Worm (Caenorhabditis elegans) whole organism, L1 larva: ENCODE measurements around the gene C44B7.7.

Experiments
- F16B12.6 ChIP-seq: fragments of 150-350 bp; optimal IDR thresholded peaks from 2 replicates; lab custom pipeline; 2014; ENCODE audit warnings: missing biosample characterization, missing genetic modification characterization
- ama-1 ChIP-seq: fragments of 150-350 bp; optimal IDR thresholded peaks from 2 replicates; lab custom pipeline; 2014
- blmp-1 ChIP-seq: fragments of 150-350 bp; optimal IDR thresholded peaks from 2 replicates; lab custom pipeline; 2014; ENCODE audit warnings: missing biosample characterization, missing genetic modification characterization
- ceh-63 ChIP-seq: fragments of 200-800 bp; sonication (Bioruptor generic); optimal IDR thresholded peaks from 2 replicates; lab custom pipeline; 2018; ENCODE audit warnings: mild to moderate bottlenecking, missing genetic modification characterization, missing compliant biosample characterization
- ceh-88 ChIP-seq: fragments of 200-800 bp; sonication (Bioruptor generic); IDR thresholded peaks from 2 replicates; pipeline ENCODE4 v1.3.6; 2022; ENCODE audit warnings: missing genetic modification characterization, missing compliant biosample characterization
- efl-1 ChIP-seq, 4 experiments: fragments of 150-350 bp; optimal IDR thresholded peaks in 3 of 4; peaks in 1 of 4; 1 replicate in 1 of 4; 2 replicates in 3 of 4; lab custom pipeline; 2014; ENCODE audit warnings: missing biosample characterization in 2 of 4, missing genetic modification characterization in 2 of 4, missing genetic modification reagents in 2 of 4
- egl-13 ChIP-seq: sonication (generic microtip); optimal IDR thresholded peaks from 2 replicates; lab custom pipeline; 2016; ENCODE audit warnings: missing genotype, missing genetic modification reagents, missing genetic modification characterization, missing compliant biosample characterization
- elt-3 ChIP-seq, 6 experiments: fragments of 150-350 bp in 1 of 6; sonication (generic microtip); optimal IDR thresholded peaks; 2 replicates each; lab custom pipeline; 2017 to 2018; ENCODE audit warnings: missing biosample characterization in 6 of 6, missing genetic modification characterization in 6 of 6, inconsistent platforms in 1 of 6
- fkh-10 ChIP-seq: sonication (generic microtip); optimal IDR thresholded peaks from 2 replicates; lab custom pipeline; 2017; ENCODE audit warnings: missing biosample characterization, missing genetic modification reagents, missing genetic modification characterization
- fkh-8 ChIP-seq: sonication (generic microtip); optimal IDR thresholded peaks from 2 replicates; lab custom pipeline; 2016; ENCODE audit warnings: mild to moderate bottlenecking, missing genetic modification characterization, missing compliant biosample characterization
- hpl-2 ChIP-seq: fragments of 150-350 bp; optimal IDR thresholded peaks from 2 replicates; lab custom pipeline; 2014; ENCODE audit warnings: missing biosample characterization, missing genetic modification reagents, missing genetic modification characterization
- lin-13 ChIP-seq: fragments of 150-350 bp; optimal IDR thresholded peaks from 2 replicates; lab custom pipeline; 2014; ENCODE audit warnings: missing biosample characterization, missing genetic modification reagents, missing genetic modification characterization
- lin-14 ChIP-seq: fragments of 200-800 bp; sonication (Bioruptor generic); optimal IDR thresholded peaks from 2 replicates; lab custom pipeline; 2018; ENCODE audit warnings: mild to moderate bottlenecking, missing genetic modification characterization, moderate library complexity, missing compliant biosample characterization
- lin-15B ChIP-seq: fragments of 150-350 bp; sonication (generic microtip); optimal IDR thresholded peaks from 3 replicates; lab custom pipeline; 2014; ENCODE audit warnings: missing biosample characterization, missing genetic modification characterization
- lin-35 ChIP-seq, 2 experiments: fragments of 150-350 bp; optimal IDR thresholded peaks; 2 replicates each; lab custom pipeline; 2014; ENCODE audit warnings: missing biosample characterization in 2 of 2, missing genetic modification characterization in 2 of 2, missing genetic modification reagents in 2 of 2
- lin-39 ChIP-seq: fragments of 150-350 bp; optimal IDR thresholded peaks from 2 replicates; lab custom pipeline; 2014; ENCODE audit warnings: missing biosample characterization, missing genetic modification reagents, missing genetic modification characterization
- lir-3 ChIP-seq: sonication (generic microtip); optimal IDR thresholded peaks from 2 replicates; lab custom pipeline; 2016; ENCODE audit warnings: mild to moderate bottlenecking, missing genetic modification characterization, moderate library complexity, missing compliant biosample characterization; ENCODE audit not compliant: poor library complexity
- mab-9 ChIP-seq: fragments of 200-800 bp; sonication (Bioruptor generic); IDR thresholded peaks from 2 replicates; pipeline ENCODE4 v1.3.6; 2022; ENCODE audit warnings: missing genetic modification reagents, missing genetic modification characterization, missing compliant biosample characterization
- mef-2 ChIP-seq: fragments of 150-350 bp; optimal IDR thresholded peaks from 2 replicates; lab custom pipeline; 2014; ENCODE audit warnings: missing biosample characterization, missing genetic modification characterization
- mep-1 ChIP-seq: fragments of 150-350 bp; optimal IDR thresholded peaks from 2 replicates; lab custom pipeline; 2014; ENCODE audit warnings: missing biosample characterization, missing genetic modification characterization
- nhr-19 ChIP-seq: fragments of 200-800 bp; sonication (Bioruptor generic); conservative IDR thresholded peaks from 2 replicates; pipeline ENCODE4 v1.3.6; 2022; ENCODE audit warnings: missing genetic modification characterization, missing compliant biosample characterization
- nhr-20 ChIP-seq: sonication (generic microtip); optimal IDR thresholded peaks from 2 replicates; lab custom pipeline; 2016; ENCODE audit warnings: mild to moderate bottlenecking, missing genetic modification characterization, missing compliant biosample characterization
- nhr-237 ChIP-seq: fragments of 150-350 bp; optimal IDR thresholded peaks from 2 replicates; lab custom pipeline; 2014; ENCODE audit warnings: missing biosample characterization, missing genetic modification characterization
- nhr-47 ChIP-seq: sonication (generic microtip); optimal IDR thresholded peaks from 2 replicates; lab custom pipeline; 2016; ENCODE audit warnings: mild to moderate bottlenecking, missing genetic modification characterization, moderate library complexity, missing compliant biosample characterization
- nhr-71 ChIP-seq: sonication (generic microtip); optimal IDR thresholded peaks from 2 replicates; lab custom pipeline; 2016; ENCODE audit warnings: mild to moderate bottlenecking, missing genetic modification characterization, moderate library complexity, missing compliant biosample characterization
- nhr-76 ChIP-seq: sonication (generic microtip); optimal IDR thresholded peaks from 2 replicates; lab custom pipeline; 2017; ENCODE audit warnings: missing biosample characterization, missing genetic modification characterization
- nhr-85 ChIP-seq: sonication (generic microtip); peaks from one replicate; lab custom pipeline; 2016; ENCODE audit warnings: missing genetic modification characterization, inconsistent platforms, missing compliant biosample characterization
- pag-3 ChIP-seq: sonication (generic microtip); optimal IDR thresholded peaks from 2 replicates; lab custom pipeline; 2017; ENCODE audit warnings: missing genetic modification characterization, mild to moderate bottlenecking, missing compliant biosample characterization, antibody characterized with exemption, borderline replicate concordance; ENCODE audit not compliant: insufficient read depth
- pqm-1 ChIP-seq: sonication (generic microtip); optimal IDR thresholded peaks from 3 replicates; lab custom pipeline; 2017; ENCODE audit warnings: missing biosample characterization, missing genetic modification characterization
- rnt-1 ChIP-seq: sonication (generic microtip); optimal IDR thresholded peaks from 2 replicates; lab custom pipeline; 2016; ENCODE audit warnings: mild to moderate bottlenecking, missing genetic modification characterization, moderate library complexity, missing compliant biosample characterization
- skn-1 ChIP-seq: fragments of 150-350 bp; optimal IDR thresholded peaks from 2 replicates; lab custom pipeline; 2014; ENCODE audit warnings: missing biosample characterization, missing genetic modification characterization
- snpc-4 ChIP-seq: fragments of 150-350 bp; optimal IDR thresholded peaks from 2 replicates; lab custom pipeline; 2014; ENCODE audit warnings: missing biosample characterization, missing genetic modification characterization
- snu-23 ChIP-seq: sonication (generic microtip); optimal IDR thresholded peaks from 2 replicates; lab custom pipeline; 2016; ENCODE audit warnings: missing genetic modification characterization, missing compliant biosample characterization
- sox-4 ChIP-seq: sonication (generic microtip); optimal IDR thresholded peaks from 2 replicates; lab custom pipeline; 2016; ENCODE audit warnings: missing genetic modification characterization, missing compliant biosample characterization
- sptf-1 ChIP-seq: fragments of 150-350 bp; optimal IDR thresholded peaks from 2 replicates; lab custom pipeline; 2014; ENCODE audit warnings: missing biosample characterization, missing genetic modification characterization
- swsn-7 ChIP-seq: sonication (generic microtip); optimal IDR thresholded peaks from 2 replicates; lab custom pipeline; 2016; ENCODE audit warnings: missing genetic modification characterization, missing compliant biosample characterization
- tbx-2 ChIP-seq: sonication (generic microtip); optimal IDR thresholded peaks from 2 replicates; lab custom pipeline; 2016; ENCODE audit warnings: missing genetic modification characterization, missing compliant biosample characterization
- tlp-1 ChIP-seq: fragments of 150-350 bp; optimal IDR thresholded peaks from 2 replicates; lab custom pipeline; 2014; ENCODE audit warnings: missing biosample characterization, missing genetic modification characterization
- unc-130 ChIP-seq: fragments of 150-350 bp; optimal IDR thresholded peaks from 2 replicates; lab custom pipeline; 2017; ENCODE audit warnings: missing biosample characterization, missing genetic modification characterization, inconsistent platforms
- unc-30 ChIP-seq: sonication (generic microtip); optimal IDR thresholded peaks from 2 replicates; lab custom pipeline; 2017; ENCODE audit warnings: missing biosample characterization, missing genetic modification characterization
- unc-62 ChIP-seq: fragments of 150-350 bp; optimal IDR thresholded peaks from 2 replicates; lab custom pipeline; 2014; ENCODE audit warnings: missing biosample characterization, missing genetic modification reagents, missing genetic modification characterization
- vab-15 ChIP-seq: sonication (generic microtip); optimal IDR thresholded peaks from 2 replicates; lab custom pipeline; 2017; ENCODE audit warnings: missing genotype, mild to moderate bottlenecking, missing genetic modification characterization, missing compliant biosample characterization
- xbp-1 ChIP-seq: sonication (generic microtip); optimal IDR thresholded peaks from 2 replicates; lab custom pipeline; 2016; ENCODE audit warnings: missing genetic modification characterization, missing compliant biosample characterization
- zip-4 ChIP-seq: fragments of 200-800 bp; sonication (Bioruptor generic); optimal IDR thresholded peaks from 2 replicates; lab custom pipeline; 2018; ENCODE audit warnings: mild to moderate bottlenecking, missing genetic modification characterization, moderate library complexity, missing compliant biosample characterization
- ztf-4 ChIP-seq: fragments of 150-350 bp; optimal IDR thresholded peaks from 2 replicates; lab custom pipeline; 2014; ENCODE audit warnings: missing biosample characterization, missing genetic modification characterization

Gene C44B7.7

ce11 chrII:6890095-6890494 lies 10.1 kb upstream of the C44B7.7 start, which contains the start of gene acer-1:
TSS of gene acer-1 (minus strand) at chrII:6890400.
- no peak for TF ChIP-seq unc-30 (tag; lab: Kevin White, UChicago)
- TF ChIP-seq mab-9 (GFP tag; lab: Robert Waterston, UW) = no peak
- no peak for TF ChIP-seq tbx-2 (tag; lab: Kevin White, UChicago)
- no peak for TF ChIP-seq tlp-1 (tag; lab: Kevin White, UChicago)
- TF ChIP-seq ceh-88 = 0 out of 2 replicates have a peak, but pooled peaks have one; percentile 42
- TF ChIP-seq nhr-237 = no peak
- no peak for TF ChIP-seq lin-15B (tag; lab: Kevin White, UChicago)
- TF ChIP-seq fkh-8 (tag; lab: Kevin White, UChicago) = no peak
- TF ChIP-seq blmp-1 (tag; lab: Kevin White, UChicago) = no peak
- TF ChIP-seq lin-14 (GFP tag; lab: Kevin White, UChicago) = no peak
- TF ChIP-seq nhr-19 = peak; percentile 12; the same call in 1 of the 2 replicates
- no peak for TF ChIP-seq sox-4 (tag; lab: Kevin White, UChicago)
- no peak for TF ChIP-seq fkh-10 (GFP tag; lab: Kevin White, UChicago)
- no peak for TF ChIP-seq lin-35 (GFP tag; optimal IDR thresholded peaks at IDR 0.05; lab: Kevin White, UChicago)
- peak; percentile 31 for TF ChIP-seq ama-1 (lab: Kevin White, UChicago)
- peak; percentile 46 for TF ChIP-seq ztf-4 (tag; lab: Kevin White, UChicago)
- TF ChIP-seq rnt-1 (tag; lab: Kevin White, UChicago) = peak; percentile 28
- no peak for TF ChIP-seq pag-3 (tag; lab: Kevin White, UChicago)
- TF ChIP-seq nhr-71 (tag; lab: Kevin White, UChicago) = peak; percentile 33
- no peak for TF ChIP-seq elt-3 (tag; optimal IDR thresholded peaks at IDR 0.05; lab: Kevin White, UChicago)
- peak; percentile 75 for TF ChIP-seq nhr-85 (tag; lab: Kevin White, UChicago)
- TF ChIP-seq snpc-4 (tag; lab: Kevin White, UChicago) = no peak
- no peak for TF ChIP-seq efl-1 (optimal IDR thresholded peaks at IDR 0.05; lab: Kevin White, UChicago)
- TF ChIP-seq efl-1 (GFP tag; optimal IDR thresholded peaks at IDR 0.05 in 1 of 2; lab: Kevin White, UChicago) = peak in 1 of 2 experiments; percentile 59
- TF ChIP-seq mep-1 (tag; lab: Kevin White, UChicago) = no peak
- TF ChIP-seq snu-23 (GFP tag; lab: Kevin White, UChicago) = no peak

ce11 chrII:6889580-6889922 lies 9.6 kb upstream of the C44B7.7 start:
- TF ChIP-seq swsn-7 (no peak), nhr-47 (peak; percentile 24), lin-35 (GFP tag; optimal IDR thresholded peaks at IDR 0.05; lab: Kevin White, UChicago) (peak in 1 of 2 experiments; percentile 35), unc-130 (tag; lab: Kevin White, UChicago) (no peak), lin-39 (tag; lab: Kevin White, UChicago) (no peak), nhr-237 (no peak), ama-1 (lab: Kevin White, UChicago) (peak; percentile 40), pag-3 (tag; lab: Kevin White, UChicago) (no peak), sptf-1 (no peak), nhr-71 (tag; lab: Kevin White, UChicago) (peak; percentile 36), snpc-4 (tag; lab: Kevin White, UChicago) (no peak), mep-1 (tag; lab: Kevin White, UChicago) (no peak), zip-4 (GFP tag; lab: Kevin White, UChicago) (peak; percentile 40)
- TF ChIP-seq, all 84 proteins: peak for 5

ce11 chrII:6888661-6889579 lies 9.0 kb upstream of the C44B7.7 start:
- TF ChIP-seq nhr-76 (no peak), F16B12.6 (tag; lab: Kevin White, UChicago) (no peak), nhr-85 (tag; lab: Kevin White, UChicago) (peak; percentile 72), ztf-4 (tag; lab: Kevin White, UChicago) (peak; percentile 39), lin-13 (GFP tag; lab: Kevin White, UChicago) (peak; percentile 17), nhr-20 (tag; lab: Kevin White, UChicago) (peak; percentile 11), sox-4 (tag; lab: Kevin White, UChicago) (no peak), lir-3 (tag; lab: Kevin White, UChicago) (peak; percentile 9), lin-35 (GFP tag; optimal IDR thresholded peaks at IDR 0.05; lab: Kevin White, UChicago) (peak in 1 of 2 experiments; percentile 9), mef-2 (tag; lab: Kevin White, UChicago) (no peak), xbp-1 (tag; lab: Kevin White, UChicago) (no peak), unc-62 (GFP tag; lab: Kevin White, UChicago) (no peak), vab-15 (tag; lab: Kevin White, UChicago) (no peak), pqm-1 (tag; lab: Kevin White, UChicago) (no peak), tbx-2 (tag; lab: Kevin White, UChicago) (peak; percentile 23), ceh-63 (no peak), efl-1 (optimal IDR thresholded peaks at IDR 0.05; lab: Kevin White, UChicago) (no peak), efl-1 (GFP tag; optimal IDR thresholded peaks at IDR 0.05 in 1 of 2; lab: Kevin White, UChicago) (peak in 1 of 2 experiments; percentile 90), hpl-2 (GFP tag; lab: Kevin White, UChicago) (peak; percentile 57), skn-1 (tag; lab: Kevin White, UChicago) (peak; percentile 8), egl-13 (no peak), nhr-237 (no peak)
